Fruit fly (Drosophila melanogaster) Kc167 (cell line): ENCODE results near the gene Doc1.

Experiments used
- Sin3A ChIP-seq: fragments of >200 bp; optimal IDR thresholded peaks from 2 replicates; lab custom pipeline; 2018; ENCODE audit warnings: missing external identifiers
- h ChIP-seq: fragments of >200 bp; optimal IDR thresholded peaks from 3 replicates; lab custom pipeline; 2018; ENCODE audit warnings: missing external identifiers
- insv ChIP-seq: fragments of >200 bp; optimal IDR thresholded peaks from 3 replicates; lab custom pipeline; 2018; ENCODE audit warnings: missing external identifiers
- psq ChIP-seq: fragments of >200 bp; optimal IDR thresholded peaks from 2 replicates; lab custom pipeline; 2017; ENCODE audit warnings: missing external identifiers
- ttk ChIP-seq: sonication (Bioruptor generic); optimal IDR thresholded peaks from 2 replicates; lab custom pipeline; 2017; ENCODE audit warnings: missing external identifiers

DNA sequence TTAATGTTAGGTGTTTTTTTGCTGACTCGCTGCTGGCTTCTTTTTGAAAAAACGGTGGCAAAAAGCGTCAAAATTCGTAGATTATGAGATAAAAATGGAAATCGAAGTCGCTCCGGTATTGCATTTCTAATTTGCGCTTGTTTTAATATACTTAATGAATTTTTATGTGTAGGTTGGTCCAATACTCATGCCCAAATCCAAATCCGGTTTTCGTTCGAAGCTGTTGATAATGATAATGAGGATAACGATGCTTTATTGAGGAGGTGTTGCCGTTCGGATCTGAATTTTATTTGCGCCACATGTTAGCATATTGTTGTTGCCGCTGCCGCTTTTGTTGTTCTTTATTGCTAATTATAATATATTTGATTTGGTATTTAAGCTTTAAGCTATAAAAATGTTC lies 5.1 kb downstream of the Doc1 start:
- no peak for TF ChIP-seq insv (lab: Kevin White, UChicago)
- TF ChIP-seq ttk (lab: Kevin White, UChicago), result no peak
- no peak for TF ChIP-seq psq (lab: Kevin White, UChicago)
- TF ChIP-seq h (lab: Kevin White, UChicago), result no peak
- no peak for TF ChIP-seq Sin3A (lab: Kevin White, UChicago)
